Worm (Caenorhabditis elegans): ENCODE measurements around the gene clec-147.

The clec-147 gene

DNA sequence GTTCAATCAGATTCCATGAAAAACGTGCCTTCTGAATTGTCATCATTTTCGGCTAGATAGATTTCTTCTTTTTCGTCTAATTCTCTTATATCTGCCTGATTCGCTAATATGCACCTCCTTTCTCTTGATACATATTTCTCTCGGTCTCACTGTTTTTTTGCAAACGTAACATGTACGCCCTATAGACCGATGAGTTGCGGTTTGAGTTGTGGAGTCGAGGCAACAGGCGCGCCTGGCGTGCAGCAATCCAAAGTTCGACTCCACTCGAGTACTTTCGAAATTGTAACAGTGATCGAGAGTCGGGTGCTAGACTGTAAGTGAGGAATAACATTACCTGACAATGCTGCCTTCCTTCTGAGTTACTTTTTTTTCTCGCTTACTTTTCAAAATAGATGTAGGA is 40.8 kb downstream of the clec-147 start (continued):
- TF ChIP-seq ref-2 (tag; optimal IDR thresholded peaks at IDR 0.05) (peak; percentile 83), K02D7.2 (tag; optimal IDR thresholded peaks at IDR 0.05) (peak; percentile 82), ceh-19 (GFP tag; optimal IDR thresholded peaks at IDR 0.05) (peak; percentile 82), pat-9 (tag; optimal IDR thresholded peaks at IDR 0.05) (peak; percentile 90), pha-4 (tag; optimal IDR thresholded peaks at IDR 0.05) (no peak), che-1 (tag; optimal IDR thresholded peaks at IDR 0.05) (peak; percentile 86), Y22D7AL.16 (tag; optimal IDR thresholded peaks at IDR 0.05) (peak; percentile 71), nhr-11 (tag; optimal IDR thresholded peaks at IDR 0.05) (no peak), ceh-22 (tag; optimal IDR thresholded peaks at IDR 0.05) (peak; percentile 35), ceh-18 (tag; optimal IDR thresholded peaks at IDR 0.05) (peak; percentile 83), nhr-232 (tag; optimal IDR thresholded peaks at IDR 0.05) (peak; percentile 85), ahr-1 (tag; optimal IDR thresholded peaks at IDR 0.05) (peak; percentile 74), C08G9.2 (tag; optimal IDR thresholded peaks at IDR 0.05) (peak; percentile 83), hlh-8 (tag; optimal IDR thresholded peaks at IDR 0.05) (peak; percentile 63), hlh-6 (tag; optimal IDR thresholded peaks at IDR 0.05) (peak; percentile 91), ceh-30 (tag; optimal IDR thresholded peaks at IDR 0.05) (peak; percentile 73), syd-9 (tag; optimal IDR thresholded peaks at IDR 0.05) (peak; percentile 59)

DNA sequence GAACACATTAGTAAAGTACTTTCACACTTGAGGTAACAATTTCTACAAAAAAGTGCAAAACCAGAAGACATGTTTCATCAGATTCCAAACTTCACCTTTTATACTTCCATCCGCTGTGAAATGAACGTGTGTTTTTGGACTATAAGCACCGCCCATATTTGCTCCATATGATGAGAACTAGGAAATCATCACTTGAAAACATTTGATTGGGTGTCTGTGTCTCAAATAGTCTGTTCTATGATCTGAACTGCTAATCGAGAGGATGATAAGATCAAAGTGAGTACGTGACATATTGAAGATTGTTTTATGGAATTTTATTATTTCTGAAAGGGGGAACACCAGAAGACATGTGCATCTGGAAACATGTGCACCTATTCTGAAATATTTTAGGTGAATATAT is 42.3 kb downstream of the clec-147 start:
- no peak for TF ChIP-seq ama-1 (optimal IDR thresholded peaks at IDR 0.05)
- no peak for TF ChIP-seq ceh-34 (tag; optimal IDR thresholded peaks at IDR 0.05)
- TF ChIP-seq dve-1 (tag; optimal IDR thresholded peaks at IDR 0.05) = no peak

DNA sequence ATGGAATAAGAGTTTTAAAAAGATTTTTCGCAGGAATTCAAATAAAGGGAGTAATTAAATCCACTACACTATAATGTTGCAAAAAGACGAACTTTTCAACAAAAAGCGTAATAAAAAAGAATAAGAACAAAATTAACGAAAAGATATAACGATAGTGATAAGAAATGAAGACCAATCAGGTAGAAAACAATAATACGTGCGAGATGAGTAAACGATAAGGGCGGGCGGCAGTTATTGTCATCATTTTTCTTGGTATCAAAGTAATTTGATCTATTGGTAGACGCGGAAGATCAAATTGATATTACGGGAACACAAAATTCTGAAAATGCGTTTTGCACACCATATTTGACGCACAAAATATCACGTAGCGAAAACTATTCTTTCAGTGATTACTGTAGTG is 43.2 kb downstream of the clec-147 start:
- no peak for TF ChIP-seq unc-55 (GFP tag; optimal IDR thresholded peaks at IDR 0.05)
- peak; percentile 85 for TF ChIP-seq elt-2 (tag; optimal IDR thresholded peaks at IDR 0.05)

ce11 chrII:14494414-14494463 is 43.4 kb downstream of the clec-147 start, which contains the start of gene cysl-2:
Gene cysl-2, minus strand, starts transcription at chrII:14494451.
- TF ChIP-seq zip-5 (tag; optimal IDR thresholded peaks at IDR 0.05) (no peak), sdc-2 (tag; optimal IDR thresholded peaks at IDR 0.05) (no peak), C38D4.7 (GFP tag; optimal IDR thresholded peaks at IDR 0.05) (no peak), tbx-2 (tag; optimal IDR thresholded peaks at IDR 0.05) (no peak), sox-4 (tag; optimal IDR thresholded peaks at IDR 0.05) (no peak), ref-2 (tag; optimal IDR thresholded peaks at IDR 0.05) (no peak), ama-1 (optimal IDR thresholded peaks at IDR 0.05) (no peak), dve-1 (tag; optimal IDR thresholded peaks at IDR 0.05) (no peak), ttx-3 (tag; optimal IDR thresholded peaks at IDR 0.05) (no peak), ceh-6 (GFP tag; optimal IDR thresholded peaks at IDR 0.05) (no peak)

DNA sequence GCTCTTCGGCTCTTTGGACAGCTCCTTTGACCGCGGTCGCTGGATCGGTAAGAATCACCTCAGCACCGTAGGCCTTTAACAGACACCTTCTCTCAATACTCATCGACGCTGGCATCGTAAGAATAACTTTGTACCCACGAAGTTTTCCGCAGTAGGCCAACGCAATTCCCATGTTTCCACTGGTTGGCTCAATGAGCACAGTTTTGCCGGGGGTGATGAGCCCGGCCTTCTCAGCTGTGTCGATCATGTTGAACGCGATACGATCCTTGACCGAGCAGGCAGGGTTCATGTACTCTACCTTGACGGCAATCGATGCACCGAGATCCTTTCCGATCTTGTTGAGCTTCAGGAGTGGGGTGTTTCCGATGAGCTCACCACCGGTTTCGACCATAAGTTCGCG is 43.6 kb downstream of the clec-147 start:
- TF ChIP-seq hlh-13 (GFP tag; optimal IDR thresholded peaks at IDR 0.05) (no peak), pros-1 (tag; optimal IDR thresholded peaks at IDR 0.05) (no peak), ceh-24 (tag; optimal IDR thresholded peaks at IDR 0.05) (no peak), ceh-18 (tag; optimal IDR thresholded peaks at IDR 0.05) (no peak)

DNA sequence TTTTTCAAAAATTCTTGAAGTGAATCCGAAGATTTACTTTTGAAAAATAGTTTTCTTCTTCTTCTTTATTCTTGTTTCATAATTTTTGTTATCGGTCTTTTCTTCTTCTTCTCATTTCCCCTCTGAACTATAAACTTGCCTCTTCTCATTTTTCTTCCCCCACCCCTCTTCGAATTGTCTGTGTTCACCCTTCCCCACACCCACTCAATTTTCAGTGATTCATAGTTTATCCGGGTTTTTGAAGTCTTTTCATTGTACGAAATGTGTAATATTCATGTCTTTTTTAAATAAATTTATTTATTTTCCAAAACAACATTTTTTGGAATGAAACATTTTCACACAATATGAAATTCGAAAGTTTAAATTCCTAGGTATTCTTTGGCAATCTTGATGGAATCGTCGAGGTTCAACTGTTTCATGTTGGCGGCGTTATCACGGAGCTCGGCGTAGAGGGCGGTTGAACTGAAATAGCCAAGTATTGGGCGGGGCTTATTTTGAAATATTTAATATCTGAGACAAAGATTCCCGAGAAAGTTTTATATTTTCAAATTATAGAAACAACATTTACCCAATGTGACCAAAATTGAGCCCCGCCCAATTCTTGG is 44.9 kb downstream of the clec-147 start:
- TF ChIP-seq zip-5 (tag; optimal IDR thresholded peaks at IDR 0.05) (no peak), ttx-3 (tag; optimal IDR thresholded peaks at IDR 0.05) (no peak), dve-1 (tag; optimal IDR thresholded peaks at IDR 0.05) (no peak), ets-4 (tag; optimal IDR thresholded peaks at IDR 0.05) (no peak), elt-2 (tag; optimal IDR thresholded peaks at IDR 0.05) (no peak), syd-9 (tag; optimal IDR thresholded peaks at IDR 0.05) (no peak), hlh-13 (GFP tag; optimal IDR thresholded peaks at IDR 0.05) (no peak), npax-4 (tag; optimal IDR thresholded peaks at IDR 0.05) (no peak), nhr-232 (tag; optimal IDR thresholded peaks at IDR 0.05) (no peak), ceh-22 (tag; optimal IDR thresholded peaks at IDR 0.05) (no peak), ztf-16 (tag; optimal IDR thresholded peaks at IDR 0.05) (no peak), dmd-4 (tag; optimal IDR thresholded peaks at IDR 0.05; ENCODE audit: borderline replicate concordance) (no peak), mec-3 (tag; optimal IDR thresholded peaks at IDR 0.05; ENCODE audit: borderline replicate concordance) (no peak), hlh-8 (tag; optimal IDR thresholded peaks at IDR 0.05) (no peak), gmeb-2 (tag; optimal IDR thresholded peaks at IDR 0.05) (no peak), C38D4.7 (GFP tag; optimal IDR thresholded peaks at IDR 0.05) (no peak), pax-1 (tag; optimal IDR thresholded peaks at IDR 0.05) (no peak), ceh-19 (GFP tag; optimal IDR thresholded peaks at IDR 0.05) (no peak), tbx-7 (tag; optimal IDR thresholded peaks at IDR 0.05) (no peak), pat-9 (tag; optimal IDR thresholded peaks at IDR 0.05) (no peak)

All from whole organism, late embryonic.